Worm (Caenorhabditis elegans): Measurements from ENCODE around the gene wdr-60.

The wdr-60 gene

ce11 chrIII:5017550-5017949 lies 30.5 kb downstream of the wdr-60 start, which contains the start of gene larp-1:
TSS of gene larp-1 (minus strand) at chrIII:5017650.
- TF ChIP-seq madf-3 (GFP tag; IDR thresholded peaks at IDR 0.05): 0 out of 2 replicates have a peak, but pooled peaks have one; percentile 16
- no peak for TF ChIP-seq nhr-179 (tag; optimal IDR thresholded peaks at IDR 0.05)
- no peak for TF ChIP-seq cebp-1 (GFP tag; IDR thresholded peaks at IDR 0.05)
- TF ChIP-seq cebp-1 (tag; optimal IDR thresholded peaks at IDR 0.05): no peak

DNA sequence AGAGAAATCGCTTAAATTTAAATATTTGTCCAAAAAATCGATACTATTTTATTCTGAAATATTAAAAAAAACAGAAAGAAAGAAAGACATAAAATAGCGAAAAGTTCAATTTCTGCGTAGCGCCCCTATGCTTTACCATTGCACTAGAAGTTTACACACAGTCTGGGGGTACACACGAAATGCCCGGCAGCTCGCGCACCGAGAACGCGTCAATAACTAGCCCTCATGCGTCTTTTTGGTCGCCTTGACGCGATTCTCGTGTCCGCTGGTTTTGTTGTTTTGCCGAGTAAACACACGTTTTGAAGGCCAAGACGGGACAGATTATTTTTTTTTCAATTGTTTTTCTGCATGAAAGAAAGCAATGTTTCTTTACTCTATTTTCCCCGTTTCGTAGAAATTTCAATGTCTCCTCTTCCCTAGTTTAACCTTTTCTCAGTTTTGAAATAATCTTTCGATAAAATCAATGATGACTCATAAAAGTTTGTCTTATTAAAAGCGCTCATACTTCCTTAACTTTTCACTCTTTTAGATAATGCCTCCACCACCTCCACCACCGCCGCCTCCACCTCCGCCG lies 31.2 kb downstream of the wdr-60 start, which contains the start of gene wip-1:
Gene wip-1, plus strand, starts transcription at position 524 of the 574 bp plus-strand sequence.
- TF ChIP-seq gei-17 (GFP tag; optimal IDR thresholded peaks at IDR 0.05): peak; percentile 85
- TF ChIP-seq nhr-120 (GFP tag; IDR thresholded peaks at IDR 0.05): no peak
- no peak for TF ChIP-seq ceh-58 (GFP tag; IDR thresholded peaks at IDR 0.05)
- TF ChIP-seq efl-1 (GFP tag; optimal IDR thresholded peaks at IDR 0.05): peak; percentile 79
- TF ChIP-seq ZK185.1 (tag; optimal IDR thresholded peaks at IDR 0.05; ENCODE audit: poor library complexity, severe bottlenecking): peak; percentile 96
- peak; percentile 98 for TF ChIP-seq lin-40 (tag; optimal IDR thresholded peaks at IDR 0.05)
- TF ChIP-seq hmg-20 (GFP tag; IDR thresholded peaks at IDR 0.05): peak; percentile 88
- no peak for TF ChIP-seq F57C9.4 (tag; optimal IDR thresholded peaks at IDR 0.05)
- peak; percentile 96 for TF ChIP-seq C17E4.6 (GFP tag; IDR thresholded peaks at IDR 0.05)
- TF ChIP-seq tbx-9 (tag; optimal IDR thresholded peaks at IDR 0.05; ENCODE audit: borderline replicate concordance): no peak
- TF ChIP-seq athp-1 (tag; optimal IDR thresholded peaks at IDR 0.05): peak; percentile 98
- no peak for TF ChIP-seq mes-4 (tag; optimal IDR thresholded peaks at IDR 0.05)
- TF ChIP-seq ceh-40 (GFP tag; IDR thresholded peaks at IDR 0.05): no peak
- peak; percentile 95 for TF ChIP-seq lir-1 (GFP tag; conservative IDR thresholded peaks at IDR 0.05)
- peak; percentile 84 for TF ChIP-seq him-1 (tag; optimal IDR thresholded peaks at IDR 0.05)
- peak; percentile 73 for TF ChIP-seq ztf-3 (GFP tag; optimal IDR thresholded peaks at IDR 0.05)
- peak; percentile 93 for TF ChIP-seq F39B2.1 (GFP tag; IDR thresholded peaks at IDR 0.05)
- TF ChIP-seq aptf-3 (GFP tag; IDR thresholded peaks at IDR 0.05): 0 out of 2 replicates have a peak, but pooled peaks have one; percentile 24
- TF ChIP-seq lsy-27 (tag; optimal IDR thresholded peaks at IDR 0.05; ENCODE audit: borderline replicate concordance, insufficient read depth): peak; percentile 81
- TF ChIP-seq zim-3 (tag; optimal IDR thresholded peaks at IDR 0.05): peak; percentile 64
- TF ChIP-seq D2030.7 (GFP tag; IDR thresholded peaks at IDR 0.05): peak; percentile 96
- peak; percentile 3 for TF ChIP-seq rpc-1 (optimal IDR thresholded peaks at IDR 0.05)
- TF ChIP-seq rpc-1 (tag; optimal IDR thresholded peaks at IDR 0.05): peak; percentile 6
- TF ChIP-seq snpc-1.3 (tag; optimal IDR thresholded peaks at IDR 0.05; ENCODE audit: insufficient read depth): peak; percentile 96
- peak; percentile 83 for TF ChIP-seq Y79H2A.3 (GFP tag; conservative IDR thresholded peaks at IDR 0.05)
- TF ChIP-seq hrde-1 (tag; optimal IDR thresholded peaks at IDR 0.05; ENCODE audit: borderline replicate concordance): peak; percentile 82
- TF ChIP-seq F55B11.4 (tag; optimal IDR thresholded peaks at IDR 0.05; ENCODE audit: borderline replicate concordance, insufficient read depth): no peak
- TF ChIP-seq snpc-4 (GFP tag; optimal IDR thresholded peaks at IDR 0.05): peak; percentile 80
- TF ChIP-seq snpc-4 (tag; optimal IDR thresholded peaks at IDR 0.05): peak; percentile 86 to 93 (median 90)
- 0 out of 2 replicates have a peak, but pooled peaks have one; percentile 81 for TF ChIP-seq bed-1 (GFP tag; IDR thresholded peaks at IDR 0.05)
- no peak for TF ChIP-seq ama-1 (optimal IDR thresholded peaks at IDR 0.05)
- TF ChIP-seq ama-1 (GFP tag; optimal IDR thresholded peaks at IDR 0.05): peak; percentile 27 to 80
- peak; percentile 98 for TF ChIP-seq Y53G8AR.9 (GFP tag; conservative IDR thresholded peaks at IDR 0.05)
- peak; percentile 21 for TF ChIP-seq fkh-3 (tag; optimal IDR thresholded peaks at IDR 0.05)
- TF ChIP-seq ceh-27 (GFP tag; optimal IDR thresholded peaks at IDR 0.05): peak; percentile 99
- TF ChIP-seq lin-26 (GFP tag; IDR thresholded peaks at IDR 0.05): peak; percentile 89
- peak; percentile 90 for TF ChIP-seq hsf-1 (GFP tag; IDR thresholded peaks at IDR 0.05)
- TF ChIP-seq akir-1 (GFP tag; optimal IDR thresholded peaks at IDR 0.05): peak; percentile 59
- peak; percentile 93 for TF ChIP-seq lsl-1 (GFP tag; optimal IDR thresholded peaks at IDR 0.05)
- peak; percentile 100 for TF ChIP-seq attf-5 (GFP tag; optimal IDR thresholded peaks at IDR 0.05)
- peak; percentile 98 for TF ChIP-seq nfyb-1 (GFP tag; IDR thresholded peaks at IDR 0.05)
- TF ChIP-seq xnd-1 (tag; optimal IDR thresholded peaks at IDR 0.05): peak; percentile 86
- peak; percentile 96 for TF ChIP-seq egl-44 (GFP tag; IDR thresholded peaks at IDR 0.05)
